Worm (Caenorhabditis elegans): ENCODE data around the gene nkat-1.

DNA sequence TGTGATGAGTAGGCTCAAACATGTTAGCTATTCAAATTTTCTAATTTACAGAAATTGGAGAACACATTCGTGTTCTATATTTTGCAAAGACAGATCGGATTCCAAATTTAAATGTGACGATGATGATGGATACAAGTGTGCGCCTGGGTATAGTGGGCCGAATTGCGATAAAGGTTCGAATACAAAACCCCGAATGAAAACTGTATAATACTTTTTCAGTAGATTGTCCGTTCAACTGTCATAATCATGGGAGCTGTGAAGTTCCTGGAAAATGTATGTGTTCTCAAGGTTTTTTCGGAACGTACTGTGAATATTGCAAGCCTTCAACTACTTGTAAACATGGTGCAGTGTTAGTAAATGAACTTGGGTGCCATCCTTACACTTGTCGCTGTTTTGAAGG is 49.0 kb downstream of the nkat-1 start:
- TF ChIP-seq rec-8 (tag; optimal IDR thresholded peaks at IDR 0.05) (no peak), snpc-4 (GFP tag; optimal IDR thresholded peaks at IDR 0.05) (no peak), snpc-4 (tag; optimal IDR thresholded peaks at IDR 0.05) (no peak), ceh-40 (GFP tag; IDR thresholded peaks at IDR 0.05) (no peak), B0035.1 (tag; optimal IDR thresholded peaks at IDR 0.05) (no peak), ets-4 (GFP tag; optimal IDR thresholded peaks at IDR 0.05) (no peak), ama-1 (optimal IDR thresholded peaks at IDR 0.05) (no peak), ama-1 (GFP tag; optimal IDR thresholded peaks at IDR 0.05) (no peak), unc-130 (GFP tag; optimal IDR thresholded peaks at IDR 0.05) (no peak), nhr-120 (GFP tag; IDR thresholded peaks at IDR 0.05) (no peak), tlf-1 (GFP tag; optimal IDR thresholded peaks at IDR 0.05) (no peak), hmg-20 (GFP tag; IDR thresholded peaks at IDR 0.05) (no peak), lag-1 (GFP tag; IDR thresholded peaks at IDR 0.05) (no peak), madf-3 (GFP tag; IDR thresholded peaks at IDR 0.05) (no peak)

Data from whole organism, young adult.